Worm (Caenorhabditis elegans) whole organism, young adult: ENCODE measurements around the gene hpo-9.

Source experiments
- F52B5.7 ChIP-seq: sonication (generic microtip); optimal IDR thresholded peaks from 2 replicates; lab custom pipeline; 2016; ENCODE audit warnings: mild to moderate bottlenecking, missing genetic modification characterization, missing compliant biosample characterization
- T26A5.8 ChIP-seq: sonication (generic microtip); optimal IDR thresholded peaks from 2 replicates; lab custom pipeline; 2016; ENCODE audit warnings: missing genetic modification characterization, missing compliant biosample characterization
- ama-1 ChIP-seq, 3 experiments: fragments of 150-350 bp in 1 of 3; sonication (generic microtip) in 2 of 3; optimal IDR thresholded peaks; 2 replicates each; lab custom pipeline; 2014 to 2018; ENCODE audit warnings: missing biosample characterization in 2 of 3, missing genetic modification characterization in 2 of 3, missing genetic modification reagents in 2 of 3
- bed-1 ChIP-seq: fragments of 200-800 bp; sonication (Bioruptor generic); IDR thresholded peaks from 2 replicates; pipeline ENCODE4 v1.3.6; 2022; ENCODE audit warnings: missing genetic modification reagents, missing genetic modification characterization, missing compliant biosample characterization
- chd-7 ChIP-seq: sonication (generic microtip); optimal IDR thresholded peaks from 2 replicates; lab custom pipeline; 2016; ENCODE audit warnings: mild to moderate bottlenecking, missing genetic modification characterization, moderate library complexity, missing compliant biosample characterization
- dpl-1 ChIP-seq: fragments of 150-350 bp; optimal IDR thresholded peaks from 2 replicates; lab custom pipeline; 2014; ENCODE audit warnings: missing biosample characterization, missing genetic modification reagents, missing genetic modification characterization
- lin-54 ChIP-seq: fragments of 200-800 bp; sonication (Bioruptor generic); optimal IDR thresholded peaks from 2 replicates; lab custom pipeline; 2018; ENCODE audit warnings: mild to moderate bottlenecking, missing genetic modification characterization, missing compliant biosample characterization
- mcd-1 ChIP-seq: fragments of 200-800 bp; sonication (Bioruptor generic); IDR thresholded peaks from 2 replicates; pipeline ENCODE4 v1.3.6; 2022; ENCODE audit warnings: missing genetic modification reagents, missing genetic modification characterization, missing compliant biosample characterization
- mel-28 ChIP-seq: sonication (generic microtip); optimal IDR thresholded peaks from 2 replicates; lab custom pipeline; 2016; ENCODE audit warnings: borderline replicate concordance, mild to moderate bottlenecking, missing genetic modification characterization, missing compliant biosample characterization
- nfya-1 ChIP-seq: sonication (generic microtip); optimal IDR thresholded peaks from 2 replicates; lab custom pipeline; 2017; ENCODE audit warnings: antibody characterized with exemption, missing compliant biosample characterization, missing genetic modification characterization, borderline replicate concordance; ENCODE audit not compliant: insufficient read depth
- pbrm-1 ChIP-seq: fragments of 200-800 bp; sonication (Bioruptor generic); IDR thresholded peaks from 2 replicates; pipeline ENCODE4 v1.3.6; 2022; ENCODE audit warnings: missing genetic modification reagents, missing genetic modification characterization, missing compliant biosample characterization
- snpc-1.3 ChIP-seq: sonication (generic microtip); optimal IDR thresholded peaks from 2 replicates; lab custom pipeline; 2017; ENCODE audit warnings: missing genetic modification characterization, mild to moderate bottlenecking, missing compliant biosample characterization, antibody characterized with exemption, moderate library complexity, missing genotype, missing genetic modification reagents; ENCODE audit not compliant: insufficient read depth

DNA sequence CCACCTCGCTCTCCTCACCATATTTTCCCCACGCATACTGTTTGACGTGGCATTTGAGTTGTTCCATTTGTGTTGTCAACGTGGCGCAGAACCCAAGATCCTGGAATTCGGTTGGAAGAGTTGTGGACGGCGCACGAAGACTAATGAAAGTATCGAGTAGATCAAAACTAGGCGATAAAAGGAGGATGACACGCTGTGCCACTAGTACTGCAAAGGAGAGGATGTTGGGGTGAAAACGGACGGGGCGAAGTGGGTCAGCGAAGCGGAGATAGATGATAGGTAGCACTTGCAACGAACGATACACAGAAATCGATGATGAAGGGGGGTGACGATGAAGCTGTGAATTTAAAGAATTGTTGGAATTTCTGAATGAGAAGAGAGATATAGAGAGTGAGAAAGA lies 10.0 kb upstream of the hpo-9 start, which contains the start of gene C05C8.7:
- TF ChIP-seq mel-28 (tag; lab: Kevin White, UChicago) (no peak), lin-54 (GFP tag; lab: Kevin White, UChicago) (no peak), T26A5.8 (no peak), ama-1 (optimal IDR thresholded peaks at IDR 0.05; lab: Kevin White, UChicago) (no peak), ama-1 (GFP tag; optimal IDR thresholded peaks at IDR 0.05; lab: Kevin White, UChicago) (no peak), mcd-1 (no peak), chd-7 (no peak), snpc-1.3 (no peak), pbrm-1 (GFP tag; lab: Robert Waterston, UW) (no peak), nfya-1 (tag; lab: Kevin White, UChicago) (no peak), F52B5.7 (tag; lab: Kevin White, UChicago) (no peak), bed-1 (GFP tag; lab: Robert Waterston, UW) (no peak), dpl-1 (GFP tag; lab: Kevin White, UChicago) (no peak)
